Fruit fly (Drosophila melanogaster) whole organism, prepupa: ENCODE results near the gene CG3719.

Experiments used
- CG10631 ChIP-seq: fragments of 200-800 bp; sonication (Bioruptor generic); optimal IDR thresholded peaks from 2 replicates; lab custom pipeline; 2016; ENCODE audit warnings: missing biosample characterization, missing genetic modification characterization
- CG11294 ChIP-seq: fragments of 200-800 bp; sonication (Bioruptor generic); IDR thresholded peaks from 2 replicates; pipeline ENCODE4 v1.3.6; 2022; ENCODE audit warnings: missing biosample characterization, missing genetic modification characterization
- CG34406 ChIP-seq: fragments of 200-800 bp; sonication (Bioruptor generic); optimal IDR thresholded peaks from 3 replicates; lab custom pipeline; 2016; ENCODE audit warnings: missing biosample characterization, missing genetic modification characterization
- CG6163 ChIP-seq: fragments of 200-800 bp; sonication (Bioruptor generic); IDR thresholded peaks from 3 replicates; pipeline ENCODE4 v1.3.6; 2022; ENCODE audit warnings: missing biosample characterization, missing genetic modification characterization
- Hr39 ChIP-seq: fragments of 200-800 bp; sonication (Bioruptor generic); optimal IDR thresholded peaks from 2 replicates; lab custom pipeline; 2016; ENCODE audit warnings: missing biosample characterization, missing genetic modification characterization
- Hr4 ChIP-seq: fragments of 200-800 bp; sonication (Bioruptor generic); optimal IDR thresholded peaks from 3 replicates; lab custom pipeline; 2016; ENCODE audit warnings: missing biosample characterization, missing genetic modification characterization
- dac ChIP-seq: fragments of 200-800 bp; sonication (Bioruptor generic); optimal IDR thresholded peaks from 2 replicates; lab custom pipeline; 2017; ENCODE audit warnings: missing biosample characterization, mild to moderate bottlenecking, missing genetic modification characterization
- eg ChIP-seq: fragments of 200-800 bp; sonication (Bioruptor generic); IDR thresholded peaks from 3 replicates; pipeline ENCODE4 v1.3.6; 2022; ENCODE audit warnings: missing biosample characterization, missing genetic modification characterization
- net ChIP-seq: fragments of 200-800 bp; sonication (Bioruptor generic); optimal IDR thresholded peaks from 3 replicates; lab custom pipeline; 2016; ENCODE audit warnings: missing biosample characterization, missing genetic modification characterization
- pdm3 ChIP-seq: fragments of 200-800 bp; sonication (Bioruptor generic); optimal IDR thresholded peaks from 3 replicates; lab custom pipeline; 2016; ENCODE audit warnings: missing biosample characterization, missing genetic modification characterization
- spab ChIP-seq: fragments of 200-800 bp; sonication (Bioruptor generic); optimal IDR thresholded peaks from 2 replicates; lab custom pipeline; 2017; ENCODE audit warnings: missing biosample characterization, mild to moderate bottlenecking, missing genetic modification characterization, missing genetic modification reagents
- vri ChIP-seq: fragments of 200-800 bp; sonication (Bioruptor generic); optimal IDR thresholded peaks from 3 replicates; lab custom pipeline; 2016; ENCODE audit warnings: missing biosample characterization, mild to moderate bottlenecking, missing genetic modification characterization

dm6 chrX:1349255-1349654 lies 31.0 kb downstream of the CG3719 start, which contains the start of gene MTPAP:
- TF ChIP-seq eg (GFP tag; lab: Robert Waterston, UW) (no peak), CG34406 (GFP tag; lab: Kevin White, UChicago) (no peak), CG6163 (no peak), vri (GFP tag; lab: Kevin White, UChicago) (no peak), dac (GFP tag; lab: Kevin White, UChicago) (no peak), Hr39 (GFP tag; lab: Kevin White, UChicago) (no peak), net (no peak), CG11294 (no peak), spab (GFP tag; lab: Kevin White, UChicago) (no peak), pdm3 (no peak), Hr4 (no peak), CG10631 (GFP tag; lab: Kevin White, UChicago) (no peak)
